Worm (Caenorhabditis elegans): ENCODE results near the gene lin-46.
A peak's percentile ranks its signal among the peaks of the same experiment; 100 is the strongest.

The lin-46 gene

DNA sequence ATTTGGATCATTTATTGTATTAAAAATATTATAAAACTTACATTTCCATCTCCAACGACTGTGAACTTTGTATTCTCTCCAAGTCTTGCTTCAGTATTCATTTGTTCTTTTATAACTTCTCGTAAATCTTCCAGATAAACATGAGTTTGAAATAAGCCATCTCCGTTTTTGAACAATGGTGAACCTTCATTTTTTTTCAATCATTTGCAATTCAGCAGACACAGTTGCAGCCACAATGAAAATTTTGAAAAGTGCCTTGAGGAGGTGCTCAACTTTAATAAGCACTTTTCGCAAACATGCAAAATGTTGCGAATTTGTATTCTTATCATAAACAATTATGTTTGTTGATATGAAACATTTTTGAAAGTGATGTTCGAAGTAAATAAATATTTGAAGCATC is 24.4 kb upstream of the lin-46 start, which contains the start of gene T16G1.3:
TSS of gene T16G1.3 (minus strand) at position 101 of the 400 bp plus-strand sequence.
- TF ChIP-seq unc-120 (tag; optimal IDR thresholded peaks at IDR 0.05; ENCODE audit: poor library complexity, severe bottlenecking) (no peak), snpc-4 (tag; optimal IDR thresholded peaks at IDR 0.05) (no peak), sptf-1 (tag; optimal IDR thresholded peaks at IDR 0.05) (no peak), nhr-237 (tag; optimal IDR thresholded peaks at IDR 0.05) (no peak)

DNA sequence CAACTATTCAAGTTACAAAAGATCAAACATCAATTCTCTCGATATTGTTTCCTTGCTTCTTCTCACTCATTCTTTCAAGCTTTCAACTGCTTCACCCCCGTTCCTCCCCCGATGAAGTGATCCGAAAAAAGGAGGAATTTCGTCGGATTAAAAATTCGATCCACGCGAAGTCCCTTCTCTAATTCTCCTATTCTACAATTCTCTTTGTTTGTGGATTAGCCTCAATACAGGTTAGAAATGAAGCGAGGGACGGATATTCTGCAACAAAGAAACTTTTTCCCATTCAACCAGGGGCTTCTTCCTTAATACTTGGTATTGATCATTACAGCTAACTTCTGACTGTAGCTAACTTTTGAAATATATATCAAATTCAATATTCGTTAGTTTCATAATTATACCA is 23.9 kb upstream of the lin-46 start, which contains the start of gene grl-2:
TSS of gene grl-2 (plus strand) at position 301 of the 400 bp plus-strand sequence.
- TF ChIP-seq elt-3 (tag; optimal IDR thresholded peaks at IDR 0.05) (no peak), lsy-2 (tag; optimal IDR thresholded peaks at IDR 0.05) (no peak), mab-5 (tag; optimal IDR thresholded peaks at IDR 0.05) (no peak), elt-1 (tag; optimal IDR thresholded peaks at IDR 0.05; ENCODE audit: borderline replicate concordance, insufficient read depth) (no peak), nhr-12 (tag; optimal IDR thresholded peaks at IDR 0.05) (no peak), nhr-76 (tag; optimal IDR thresholded peaks at IDR 0.05) (no peak), pha-4 (tag; optimal IDR thresholded peaks at IDR 0.05) (no peak), ceh-83 (GFP tag; optimal IDR thresholded peaks at IDR 0.05) (no peak), drap-1 (GFP tag; optimal IDR thresholded peaks at IDR 0.05) (no peak), unc-120 (tag; optimal IDR thresholded peaks at IDR 0.05; ENCODE audit: poor library complexity, severe bottlenecking) (no peak), lin-32 (GFP tag; optimal IDR thresholded peaks at IDR 0.05) (no peak), bed-3 (GFP tag; optimal IDR thresholded peaks at IDR 0.05) (no peak), snpc-4 (tag; optimal IDR thresholded peaks at IDR 0.05) (no peak), unc-62 (GFP tag; optimal IDR thresholded peaks at IDR 0.05) (no peak), nhr-2 (tag; optimal IDR thresholded peaks at IDR 0.05) (no peak)

DNA sequence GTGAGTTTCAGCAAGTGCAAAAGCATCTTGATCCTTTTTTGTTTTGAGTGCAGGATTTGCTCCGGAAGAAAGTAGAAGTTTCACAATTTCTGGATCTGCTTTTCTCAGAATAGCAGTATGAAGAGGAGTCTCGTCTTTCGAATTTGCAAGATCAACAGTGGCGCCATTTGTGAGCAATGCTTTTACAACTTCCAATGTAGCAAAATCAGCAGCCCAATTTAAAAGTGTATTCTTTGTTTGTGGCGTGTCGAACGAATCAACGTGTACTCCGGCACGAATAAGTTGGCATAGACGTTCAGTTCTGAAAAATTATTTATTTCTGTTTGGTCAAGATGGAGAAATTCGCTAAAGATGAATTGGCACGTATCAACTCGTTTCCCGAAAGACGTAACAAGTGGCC is 19.0 kb upstream of the lin-46 start, which contains the start of gene T16G1.13:
TSS of gene T16G1.13 (plus strand) at position 301 of the 400 bp plus-strand sequence.
- no peak for TF ChIP-seq lin-32 (GFP tag; optimal IDR thresholded peaks at IDR 0.05)
- TF ChIP-seq ceh-39 (tag; optimal IDR thresholded peaks at IDR 0.05): no peak
- TF ChIP-seq snpc-4 (tag; optimal IDR thresholded peaks at IDR 0.05): no peak
- TF ChIP-seq bed-3 (GFP tag; optimal IDR thresholded peaks at IDR 0.05): no peak
- no peak for TF ChIP-seq nhr-76 (tag; optimal IDR thresholded peaks at IDR 0.05)
- no peak for TF ChIP-seq nhr-237 (tag; optimal IDR thresholded peaks at IDR 0.05)
- TF ChIP-seq lsy-2 (tag; optimal IDR thresholded peaks at IDR 0.05): no peak
- no peak for TF ChIP-seq cnd-1 (tag; optimal IDR thresholded peaks at IDR 0.05)
- no peak for TF ChIP-seq unc-39 (tag; optimal IDR thresholded peaks at IDR 0.05)
- no peak for TF ChIP-seq flh-1 (GFP tag; optimal IDR thresholded peaks at IDR 0.05)
- no peak for TF ChIP-seq unc-120 (tag; optimal IDR thresholded peaks at IDR 0.05; ENCODE audit: poor library complexity, severe bottlenecking)

DNA sequence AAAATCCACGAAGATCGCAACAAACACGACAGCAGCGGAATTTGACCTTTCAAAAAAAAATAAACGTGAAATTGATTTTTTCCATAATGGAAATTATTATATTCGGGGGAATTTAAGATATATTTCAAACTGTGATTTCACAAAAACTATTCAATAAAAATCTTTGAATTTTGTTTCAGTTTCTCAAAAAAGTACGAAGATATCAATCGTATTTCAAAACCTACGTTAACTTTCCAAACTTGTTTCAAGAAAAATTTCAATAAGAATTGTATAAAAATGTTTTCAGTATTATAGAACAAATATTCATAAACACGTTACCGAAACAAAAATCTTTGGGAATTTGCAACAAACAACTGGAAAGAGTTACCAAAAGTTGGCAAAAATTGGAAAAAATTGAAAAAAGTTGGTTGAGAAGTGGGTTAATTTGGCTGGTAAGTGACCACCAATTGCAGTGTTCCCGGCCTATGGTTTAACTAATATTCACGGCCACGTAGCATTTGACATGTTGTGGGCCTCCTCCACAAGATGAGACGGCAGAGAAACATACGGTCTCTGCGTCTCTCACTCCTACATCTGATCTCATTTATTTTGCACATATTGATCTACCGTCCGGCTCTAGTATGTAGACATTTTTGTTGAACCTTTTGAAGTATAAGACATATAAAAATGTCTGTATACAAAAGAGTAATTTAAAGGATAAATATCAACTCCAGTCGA is 17.7 kb upstream of the lin-46 start, which contains the start of the genes T16G1.9 and T16G1.18:
TSS of gene T16G1.9 (minus strand) at position 51 of the 717 bp plus-strand sequence.
TSS of gene T16G1.18 (plus strand) at position 493 of the 717 bp plus-strand sequence.
- TF ChIP-seq snpc-4 (tag; optimal IDR thresholded peaks at IDR 0.05): no peak
- no peak for TF ChIP-seq sem-2 (GFP tag; optimal IDR thresholded peaks at IDR 0.05)
- TF ChIP-seq flh-1 (GFP tag; optimal IDR thresholded peaks at IDR 0.05): no peak
- no peak for TF ChIP-seq blmp-1 (tag; optimal IDR thresholded peaks at IDR 0.05)
- no peak for TF ChIP-seq ztf-11 (tag; optimal IDR thresholded peaks at IDR 0.05)
- peak; percentile 12 for TF ChIP-seq nhr-237 (tag; optimal IDR thresholded peaks at IDR 0.05)
- no peak for TF ChIP-seq unc-39 (tag; optimal IDR thresholded peaks at IDR 0.05)
- TF ChIP-seq mab-5 (tag; optimal IDR thresholded peaks at IDR 0.05): no peak
- no peak for TF ChIP-seq sptf-1 (tag; optimal IDR thresholded peaks at IDR 0.05)
- no peak for TF ChIP-seq ham-2 (GFP tag; optimal IDR thresholded peaks at IDR 0.05)
- TF ChIP-seq ces-1 (GFP tag; optimal IDR thresholded peaks at IDR 0.05): peak; percentile 90
- TF ChIP-seq mep-1 (tag; optimal IDR thresholded peaks at IDR 0.05): peak; percentile 17
- TF ChIP-seq hlh-1 (tag; optimal IDR thresholded peaks at IDR 0.05): peak; percentile 50
- peak; percentile 11 for TF ChIP-seq pha-4 (tag; optimal IDR thresholded peaks at IDR 0.05)
- TF ChIP-seq lsy-2 (tag; optimal IDR thresholded peaks at IDR 0.05): no peak
- TF ChIP-seq nhr-28 (tag; optimal IDR thresholded peaks at IDR 0.05): no peak
- no peak for TF ChIP-seq drap-1 (GFP tag; optimal IDR thresholded peaks at IDR 0.05)
- TF ChIP-seq ceh-43 (GFP tag; optimal IDR thresholded peaks at IDR 0.05): no peak
- TF ChIP-seq tbx-8 (GFP tag; optimal IDR thresholded peaks at IDR 0.05): no peak
- TF ChIP-seq ceh-39 (tag; optimal IDR thresholded peaks at IDR 0.05): no peak
- TF ChIP-seq elt-1 (tag; optimal IDR thresholded peaks at IDR 0.05; ENCODE audit: borderline replicate concordance, insufficient read depth): no peak
- no peak for TF ChIP-seq nhr-76 (tag; optimal IDR thresholded peaks at IDR 0.05)
- no peak for TF ChIP-seq nhr-2 (tag; optimal IDR thresholded peaks at IDR 0.05)
- TF ChIP-seq ceh-83 (GFP tag; optimal IDR thresholded peaks at IDR 0.05): no peak
- peak; percentile 14 for TF ChIP-seq lin-13 (tag; optimal IDR thresholded peaks at IDR 0.05)
- TF ChIP-seq unc-120 (tag; optimal IDR thresholded peaks at IDR 0.05; ENCODE audit: poor library complexity, severe bottlenecking): no peak
- no peak for TF ChIP-seq elt-3 (tag; optimal IDR thresholded peaks at IDR 0.05)
